Worm (Caenorhabditis elegans): Measurements from ENCODE around the gene Y81G3A.4.

- no peak for TF ChIP-seq W03F9.2 (tag; optimal IDR thresholded peaks at IDR 0.05)
- TF ChIP-seq him-1 (tag; optimal IDR thresholded peaks at IDR 0.05): no peak
- TF ChIP-seq dao-5 (tag; optimal IDR thresholded peaks at IDR 0.05): no peak
These were observed 25.5 kb downstream of the Y81G3A.4 start, which contains the start of gene rict-1 for ce11 chrII:13116710-13117109.

Measured in whole organism, L4/young adult.